Worm (Caenorhabditis elegans) whole organism, L3 larva: ENCODE data around the gene gcy-1.

Experiments
- aly-2 ChIP-seq: fragments of 150-350 bp; optimal IDR thresholded peaks from 2 replicates; lab custom pipeline; 2014; ENCODE audit warnings: missing biosample characterization, missing genetic modification characterization
- nhr-237 ChIP-seq: fragments of 150-350 bp; optimal IDR thresholded peaks from 2 replicates; lab custom pipeline; 2014; ENCODE audit warnings: missing biosample characterization, missing genetic modification characterization
- nhr-28 ChIP-seq: fragments of 150-350 bp; optimal IDR thresholded peaks from 2 replicates; lab custom pipeline; 2014; ENCODE audit warnings: missing biosample characterization, missing genetic modification characterization
- pqm-1 ChIP-seq: fragments of 150-350 bp; optimal IDR thresholded peaks from 2 replicates; lab custom pipeline; 2017; ENCODE audit warnings: missing biosample characterization, missing genetic modification characterization, inconsistent platforms
- skn-1 ChIP-seq: fragments of 150-350 bp; optimal IDR thresholded peaks from 2 replicates; lab custom pipeline; 2014; ENCODE audit warnings: missing biosample characterization, missing genetic modification characterization
- snpc-4 ChIP-seq: fragments of 150-350 bp; optimal IDR thresholded peaks from 2 replicates; lab custom pipeline; 2014; ENCODE audit warnings: missing biosample characterization, missing genetic modification characterization
- ztf-11 ChIP-seq: fragments of 150-350 bp; optimal IDR thresholded peaks from 2 replicates; lab custom pipeline; 2014; ENCODE audit warnings: missing biosample characterization, missing genetic modification characterization

DNA sequence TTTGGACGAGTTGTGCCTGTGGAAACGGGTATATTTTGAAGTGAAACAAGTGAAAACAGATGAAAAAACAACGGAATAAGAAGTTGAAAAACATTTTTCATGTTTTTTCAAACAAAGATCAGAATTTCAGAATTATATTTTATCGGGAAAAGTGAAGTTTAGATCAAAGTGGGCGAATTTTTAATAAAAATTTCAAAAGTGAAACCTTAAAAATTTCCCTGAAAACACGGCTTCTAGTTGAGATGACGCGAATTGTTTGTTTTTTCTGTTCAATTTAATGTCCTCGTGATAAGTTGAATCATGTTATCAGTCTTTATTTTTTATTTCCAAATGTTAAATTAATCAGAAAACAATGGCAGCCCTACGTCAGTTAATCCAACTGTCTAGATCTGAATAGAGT, 9.6 kb downstream of the gcy-1 start, which contains the start of gene gcy-3:
- TF ChIP-seq nhr-237 (tag; lab: Kevin White, UChicago) (no peak), nhr-28 (no peak), skn-1 (tag; lab: Kevin White, UChicago) (no peak), aly-2 (tag; lab: Kevin White, UChicago) (no peak), ztf-11 (no peak), pqm-1 (tag; lab: Kevin White, UChicago) (no peak), snpc-4 (no peak)
